Worm (Caenorhabditis elegans) whole organism, L2 larva: Measurements from ENCODE around the gene T19C9.10.

Source experiments
- C34F6.9 ChIP-seq: fragments of 150-350 bp; optimal IDR thresholded peaks from 2 replicates; lab custom pipeline; 2014; ENCODE audit warnings: missing biosample characterization, missing genetic modification characterization
- R02D3.7 ChIP-seq: fragments of 150-350 bp; optimal IDR thresholded peaks from 2 replicates; lab custom pipeline; 2014; ENCODE audit warnings: missing biosample characterization, missing genetic modification characterization
- Y55F3AM.14 ChIP-seq: fragments of 200-800 bp; sonication (Bioruptor generic); optimal IDR thresholded peaks from 2 replicates; lab custom pipeline; 2018; ENCODE audit warnings: mild to moderate bottlenecking, missing genetic modification characterization, missing compliant biosample characterization
- ZK546.5 ChIP-seq: sonication (generic microtip); optimal IDR thresholded peaks from 2 replicates; lab custom pipeline; 2017; ENCODE audit warnings: missing biosample characterization, missing genetic modification characterization
- alr-1 ChIP-seq: fragments of 150-350 bp; optimal IDR thresholded peaks from 2 replicates; lab custom pipeline; 2014; ENCODE audit warnings: missing biosample characterization, missing genetic modification characterization
- aly-2 ChIP-seq: fragments of 150-350 bp; optimal IDR thresholded peaks from 2 replicates; lab custom pipeline; 2014; ENCODE audit warnings: missing biosample characterization, missing genetic modification characterization
- ama-1 ChIP-seq: fragments of 150-350 bp; optimal IDR thresholded peaks from 2 replicates; lab custom pipeline; 2018; ENCODE audit warnings: inconsistent platforms
- blmp-1 ChIP-seq: sonication (generic microtip); optimal IDR thresholded peaks from 2 replicates; lab custom pipeline; 2017; ENCODE audit warnings: missing genetic modification characterization, mild to moderate bottlenecking, missing compliant biosample characterization, antibody characterized with exemption, moderate library complexity; ENCODE audit not compliant: insufficient read depth
- ceh-16 ChIP-seq: fragments of 150-350 bp; optimal IDR thresholded peaks from 2 replicates; lab custom pipeline; 2014; ENCODE audit warnings: missing biosample characterization, missing genetic modification characterization
- crh-2 ChIP-seq: sonication (generic microtip); optimal IDR thresholded peaks from 2 replicates; lab custom pipeline; 2017; ENCODE audit warnings: missing biosample characterization, missing genetic modification characterization
- dmd-4 ChIP-seq: sonication (generic microtip); optimal IDR thresholded peaks from 2 replicates; lab custom pipeline; 2017; ENCODE audit warnings: missing biosample characterization, missing genetic modification characterization
- egl-27 ChIP-seq: sonication (generic microtip); optimal IDR thresholded peaks from 3 replicates; lab custom pipeline; 2017; ENCODE audit warnings: missing biosample characterization, missing genetic modification reagents, missing genetic modification characterization
- elt-1 ChIP-seq: fragments of 150-350 bp; optimal IDR thresholded peaks from 2 replicates; lab custom pipeline; 2014; ENCODE audit warnings: missing biosample characterization, missing genetic modification characterization
- elt-3 ChIP-seq: sonication (generic microtip); optimal IDR thresholded peaks from 2 replicates; lab custom pipeline; 2017; ENCODE audit warnings: missing biosample characterization, missing genetic modification characterization
- fos-1 ChIP-seq: fragments of 150-350 bp; optimal IDR thresholded peaks from 2 replicates; lab custom pipeline; 2014; ENCODE audit warnings: missing biosample characterization, missing genetic modification characterization
- gmeb-1 ChIP-seq: fragments of 150-350 bp; optimal IDR thresholded peaks from 2 replicates; lab custom pipeline; 2014; ENCODE audit warnings: missing biosample characterization, missing genetic modification characterization
- lin-39 ChIP-seq: fragments of 150-350 bp; optimal IDR thresholded peaks from 2 replicates; lab custom pipeline; 2014; ENCODE audit warnings: missing biosample characterization, missing genetic modification reagents, missing genetic modification characterization
- lsy-2 ChIP-seq, 2 experiments: fragments of 150-350 bp in 1 of 2; sonication (generic microtip) in 1 of 2; optimal IDR thresholded peaks; 2 replicates each; lab custom pipeline; 2014 to 2017; ENCODE audit warnings: missing biosample characterization in 2 of 2, missing genetic modification characterization in 2 of 2
- mab-5 ChIP-seq: fragments of 150-350 bp; optimal IDR thresholded peaks from 2 replicates; lab custom pipeline; 2014; ENCODE audit warnings: missing biosample characterization, missing genetic modification characterization
- mbf-1 ChIP-seq: sonication (generic microtip); optimal IDR thresholded peaks from 2 replicates; lab custom pipeline; 2017; ENCODE audit warnings: missing biosample characterization, missing genetic modification characterization
- mdl-1 ChIP-seq, 2 experiments: fragments of 150-350 bp in 1 of 2; sonication (generic microtip) in 1 of 2; optimal IDR thresholded peaks; 2 replicates each; lab custom pipeline; 2017; ENCODE audit warnings: missing biosample characterization in 2 of 2, missing genetic modification characterization in 2 of 2
- nhr-10 ChIP-seq: sonication (generic microtip); optimal IDR thresholded peaks from 2 replicates; lab custom pipeline; 2017; ENCODE audit warnings: missing biosample characterization, missing genetic modification characterization
- nhr-11 ChIP-seq: fragments of 150-350 bp; optimal IDR thresholded peaks from 2 replicates; lab custom pipeline; 2014; ENCODE audit warnings: missing biosample characterization, missing genetic modification characterization
- nhr-12 ChIP-seq: fragments of 150-350 bp; optimal IDR thresholded peaks from 2 replicates; lab custom pipeline; 2014; ENCODE audit warnings: missing biosample characterization, missing genetic modification characterization
- nhr-129 ChIP-seq: fragments of 150-350 bp; optimal IDR thresholded peaks from 2 replicates; lab custom pipeline; 2014; ENCODE audit warnings: missing biosample characterization, missing genetic modification characterization
- nhr-21 ChIP-seq: fragments of 150-350 bp; optimal IDR thresholded peaks from 2 replicates; lab custom pipeline; 2014; ENCODE audit warnings: missing biosample characterization, missing genetic modification characterization
- nhr-23 ChIP-seq: fragments of 150-350 bp; optimal IDR thresholded peaks from 2 replicates; lab custom pipeline; 2014; ENCODE audit warnings: missing biosample characterization, missing genetic modification reagents, missing genetic modification characterization
- nhr-25 ChIP-seq: fragments of 150-350 bp; sonication (generic microtip); optimal IDR thresholded peaks from 3 replicates; lab custom pipeline; 2014; ENCODE audit warnings: missing biosample characterization, missing genetic modification characterization
- nhr-77 ChIP-seq: fragments of 150-350 bp; optimal IDR thresholded peaks from 2 replicates; lab custom pipeline; 2014; ENCODE audit warnings: missing biosample characterization, missing genetic modification characterization
- skn-1 ChIP-seq: sonication (generic microtip); optimal IDR thresholded peaks from 2 replicates; lab custom pipeline; 2017; ENCODE audit warnings: missing biosample characterization, missing genetic modification characterization
- sma-3 ChIP-seq: sonication (generic microtip); optimal IDR thresholded peaks from 2 replicates; lab custom pipeline; 2016; ENCODE audit warnings: missing genetic modification reagents, missing genetic modification characterization, missing compliant biosample characterization
- snpc-4 ChIP-seq: fragments of 150-350 bp; optimal IDR thresholded peaks from 2 replicates; lab custom pipeline; 2014; ENCODE audit warnings: missing biosample characterization, missing genetic modification characterization
- unc-39 ChIP-seq: fragments of 150-350 bp; optimal IDR thresholded peaks from 2 replicates; lab custom pipeline; 2014; ENCODE audit warnings: missing biosample characterization, missing genetic modification characterization
- unc-62 ChIP-seq: fragments of 150-350 bp; optimal IDR thresholded peaks from 2 replicates; lab custom pipeline; 2014; ENCODE audit warnings: missing biosample characterization, missing genetic modification reagents, missing genetic modification characterization
- zag-1 ChIP-seq: fragments of 150-350 bp; optimal IDR thresholded peaks from 2 replicates; lab custom pipeline; 2014; ENCODE audit warnings: missing biosample characterization, missing genetic modification characterization
- ztf-1 ChIP-seq: fragments of 200-800 bp; sonication (Bioruptor generic); conservative IDR thresholded peaks from 2 replicates; pipeline ENCODE4 v1.3.6; 2022; ENCODE audit warnings: missing genetic modification characterization, missing compliant biosample characterization
- ztf-11 ChIP-seq: sonication (generic microtip); optimal IDR thresholded peaks from 2 replicates; lab custom pipeline; 2017; ENCODE audit warnings: missing biosample characterization, missing genetic modification characterization
- ztf-4 ChIP-seq: fragments of 150-350 bp; optimal IDR thresholded peaks from 2 replicates; lab custom pipeline; 2014; ENCODE audit warnings: missing biosample characterization, missing genetic modification characterization

Gene T19C9.10

DNA sequence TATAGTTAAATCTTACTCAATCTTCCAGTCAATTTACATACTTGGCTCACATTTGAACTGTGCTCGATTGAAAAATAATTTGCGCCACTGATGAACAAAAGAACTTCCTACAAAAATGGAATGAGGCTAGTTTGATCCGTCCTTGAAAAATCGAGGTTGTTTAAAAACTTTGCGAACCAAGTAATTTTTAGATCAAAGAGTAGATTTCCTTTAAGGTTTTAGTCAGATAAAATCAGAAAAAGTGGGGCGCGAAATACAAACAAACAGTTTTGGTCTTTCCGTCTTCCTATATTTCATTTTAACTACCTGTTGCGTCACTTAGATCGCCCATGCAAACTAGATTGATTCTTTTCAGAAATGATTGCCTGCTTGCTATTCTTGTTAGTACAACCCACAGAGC, 34.5 kb upstream of the T19C9.10 start, which contains the start of gene Y68A4A.10:
Gene Y68A4A.10, plus strand, starts transcription at position 301 of the 400 bp plus-strand sequence.
- no peak for TF ChIP-seq mab-5 (tag; lab: Kevin White, UChicago)
- no peak for TF ChIP-seq blmp-1
- no peak for TF ChIP-seq zag-1 (tag; lab: Kevin White, UChicago)
- TF ChIP-seq C34F6.9 (tag; lab: Kevin White, UChicago), result no peak
- TF ChIP-seq mdl-1 (tag; optimal IDR thresholded peaks at IDR 0.05; lab: Kevin White, UChicago), result no peak

DNA sequence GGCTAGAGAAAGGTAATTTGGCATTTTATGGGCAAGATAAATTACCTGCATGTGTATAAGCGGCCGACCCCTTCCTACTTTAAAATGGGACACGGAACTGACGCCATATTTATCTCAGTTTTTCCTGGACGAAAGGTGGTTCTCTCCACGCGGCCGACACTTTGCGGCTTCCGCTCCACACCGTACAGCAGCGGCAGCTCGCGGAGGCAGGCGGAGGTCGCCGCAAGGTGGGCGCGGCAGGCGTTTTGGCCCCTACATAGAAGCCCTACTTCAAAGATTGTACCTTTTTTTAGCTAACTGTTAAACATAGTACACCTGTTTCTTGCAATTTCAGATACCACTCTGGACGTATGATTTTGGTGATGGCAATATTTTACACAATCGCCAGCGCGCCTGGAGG, 29.9 kb upstream of the T19C9.10 start:
- TF ChIP-seq snpc-4, result no peak
- TF ChIP-seq nhr-23 (tag; lab: Kevin White, UChicago), result no peak
- no peak for TF ChIP-seq unc-39 (tag; lab: Kevin White, UChicago)
- no peak for TF ChIP-seq ceh-16 (tag; lab: Kevin White, UChicago)
- TF ChIP-seq lin-39 (tag; lab: Kevin White, UChicago), result no peak
- no peak for TF ChIP-seq elt-1 (tag; lab: Kevin White, UChicago)
- no peak for TF ChIP-seq nhr-12 (tag; lab: Kevin White, UChicago)
- TF ChIP-seq dmd-4 (tag; lab: Kevin White, UChicago), result no peak
- no peak for TF ChIP-seq unc-62 (GFP tag; lab: Kevin White, UChicago)
- no peak for TF ChIP-seq nhr-11
- TF ChIP-seq nhr-21 (tag; lab: Kevin White, UChicago), result no peak
- TF ChIP-seq fos-1 (tag; lab: Kevin White, UChicago), result no peak
- no peak for TF ChIP-seq alr-1 (tag; lab: Kevin White, UChicago)

ce11 chrV:17208045-17208444, 28.3 kb upstream of the T19C9.10 start, which contains the start of gene Y68A4A.13:
Y68A4A.13 (minus strand) TSS chrV:17208145.
- TF ChIP-seq nhr-25 (no peak), dmd-4 (tag; lab: Kevin White, UChicago) (no peak), Y55F3AM.14 (no peak), gmeb-1 (tag; lab: Kevin White, UChicago) (no peak), nhr-10 (tag; lab: Kevin White, UChicago) (no peak), blmp-1 (no peak), ama-1 (lab: Kevin White, UChicago) (no peak), elt-3 (tag; lab: Kevin White, UChicago) (no peak), fos-1 (tag; lab: Kevin White, UChicago) (no peak), lin-39 (tag; lab: Kevin White, UChicago) (no peak), unc-62 (GFP tag; lab: Kevin White, UChicago) (no peak), mdl-1 (tag; optimal IDR thresholded peaks at IDR 0.05; lab: Kevin White, UChicago) (no peak), nhr-11 (no peak), nhr-21 (tag; lab: Kevin White, UChicago) (no peak), egl-27 (tag; lab: Kevin White, UChicago) (no peak), aly-2 (tag; lab: Kevin White, UChicago) (no peak), ZK546.5 (no peak), nhr-129 (no peak), ceh-16 (tag; lab: Kevin White, UChicago) (no peak), ztf-4 (tag; lab: Kevin White, UChicago) (no peak)

DNA sequence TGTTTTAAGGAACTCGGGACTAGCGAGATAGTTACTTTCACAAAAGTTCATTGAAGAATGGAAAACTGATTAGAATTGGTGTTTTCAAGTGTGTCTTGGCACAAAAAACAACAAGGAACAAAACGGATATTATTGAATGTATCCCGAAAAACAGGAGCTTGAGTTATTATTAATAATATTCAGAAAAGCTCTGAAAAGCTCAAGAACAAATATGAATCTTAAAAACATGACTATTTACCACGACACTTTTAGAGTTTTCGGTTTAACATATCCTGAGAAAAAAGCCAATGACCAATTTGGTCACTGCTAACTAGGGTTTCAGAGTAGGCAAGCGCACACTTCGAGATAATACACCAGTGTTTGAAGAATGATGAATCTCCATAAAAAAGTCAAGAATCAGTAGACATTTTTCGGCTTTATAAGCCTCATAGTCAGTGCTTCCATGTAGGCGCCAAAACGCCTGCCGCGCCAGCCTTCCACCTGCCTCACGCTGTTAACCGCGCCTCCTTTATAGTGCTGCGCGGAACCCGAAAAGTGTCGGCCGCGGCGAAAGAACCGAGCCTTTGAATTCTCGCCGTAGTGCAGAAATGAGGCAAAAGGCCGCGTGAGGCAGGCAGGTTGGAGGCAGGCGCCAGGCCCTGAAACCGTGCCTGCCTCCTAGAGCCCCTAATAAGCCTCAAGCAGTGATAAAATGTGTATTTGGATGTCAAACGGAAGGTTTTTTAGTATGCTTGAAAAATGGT, 24.2 kb upstream of the T19C9.10 start, which contains the start of gene srh-236:
Gene srh-236, minus strand, starts transcription at position 51 of the 743 bp plus-strand sequence.
- no peak for TF ChIP-seq ama-1 (lab: Kevin White, UChicago)
- no peak for TF ChIP-seq Y55F3AM.14
- TF ChIP-seq lsy-2 (tag; optimal IDR thresholded peaks at IDR 0.05; lab: Kevin White, UChicago), result no peak
- no peak for TF ChIP-seq ztf-1 (GFP tag; lab: Robert Waterston, UW)
- TF ChIP-seq mbf-1, result no peak
- TF ChIP-seq nhr-12 (tag; lab: Kevin White, UChicago), result no peak
- TF ChIP-seq nhr-10 (tag; lab: Kevin White, UChicago), result no peak
- no peak for TF ChIP-seq ZK546.5

- no peak for TF ChIP-seq nhr-21 (tag; lab: Kevin White, UChicago)
- TF ChIP-seq C34F6.9 (tag; lab: Kevin White, UChicago), result no peak
- TF ChIP-seq R02D3.7, result no peak
- TF ChIP-seq alr-1 (tag; lab: Kevin White, UChicago), result no peak
- TF ChIP-seq nhr-77, result no peak
- TF ChIP-seq ztf-1 (GFP tag; lab: Robert Waterston, UW), result no peak
- TF ChIP-seq ztf-4 (tag; lab: Kevin White, UChicago), result no peak
- TF ChIP-seq ztf-11 (tag; lab: Kevin White, UChicago), result no peak
- no peak for TF ChIP-seq snpc-4
- no peak for TF ChIP-seq gmeb-1 (tag; lab: Kevin White, UChicago)
- no peak for TF ChIP-seq crh-2 (tag; lab: Kevin White, UChicago)
- no peak for TF ChIP-seq skn-1
- no peak for TF ChIP-seq blmp-1
- TF ChIP-seq unc-39 (tag; lab: Kevin White, UChicago), result no peak
- no peak for TF ChIP-seq sma-3 (GFP tag; lab: Kevin White, UChicago)
- no peak for TF ChIP-seq ZK546.5
- no peak for TF ChIP-seq nhr-25
- no peak for TF ChIP-seq lsy-2 (tag; optimal IDR thresholded peaks at IDR 0.05; lab: Kevin White, UChicago)
- TF ChIP-seq fos-1 (tag; lab: Kevin White, UChicago), result no peak
- TF ChIP-seq, all 48 proteins: peak for 0
These were observed 23.6 kb upstream of the T19C9.10 start, which contains the start of gene srh-113 for ce11 chrV:17212743-17213142. srh-113 (plus strand) TSS chrV:17213043.
